Worm (Caenorhabditis elegans): ENCODE results near the gene F37A8.5.

DNA sequence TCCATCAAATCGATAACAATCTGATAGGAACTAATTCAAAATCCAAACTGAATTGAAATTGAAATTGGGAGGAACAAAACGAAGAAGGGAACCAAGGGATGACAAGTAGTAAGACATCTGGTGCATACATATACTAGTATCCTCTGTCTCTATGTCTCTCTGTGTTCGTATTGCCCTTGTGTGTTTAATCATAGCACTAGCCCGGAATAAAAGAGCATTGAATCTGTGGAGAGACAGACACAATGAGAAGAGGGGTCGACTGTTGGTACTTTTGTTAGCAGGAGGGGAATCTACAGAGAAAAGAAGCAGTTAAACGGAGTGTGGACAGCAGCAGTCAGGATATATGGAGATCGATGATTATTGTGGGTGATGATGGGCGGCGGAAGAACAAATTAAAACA lies 40.7 kb upstream of the F37A8.5 start:
- TF ChIP-seq flt-1 (GFP tag; IDR thresholded peaks at IDR 0.05), result no peak
- TF ChIP-seq ztf-23 (GFP tag; IDR thresholded peaks at IDR 0.05), result 0 out of 2 replicates have a peak, but pooled peaks have one; percentile 28
- no peak for TF ChIP-seq klf-2 (GFP tag; conservative IDR thresholded peaks at IDR 0.05)
- TF ChIP-seq ref-1 (GFP tag; conservative IDR thresholded peaks at IDR 0.05), result no peak
- TF ChIP-seq ztf-29 (GFP tag; IDR thresholded peaks at IDR 0.05), result peak; percentile 40; the same call in 1 of the 2 replicates
